Worm (Caenorhabditis elegans) whole organism, L1 larva: ENCODE measurements around the gene Y23B4A.1.

Source experiments
- C34B4.2 ChIP-seq: sonication (generic microtip); optimal IDR thresholded peaks from 2 replicates; lab custom pipeline; 2017; ENCODE audit warnings: mild to moderate bottlenecking, missing genetic modification characterization, missing compliant biosample characterization
- Y116A8C.19 ChIP-seq: sonication (generic microtip); optimal IDR thresholded peaks from 2 replicates; lab custom pipeline; 2016; ENCODE audit warnings: missing compliant biosample characterization, missing genetic modification characterization, borderline replicate concordance
- ama-1 ChIP-seq: fragments of 150-350 bp; optimal IDR thresholded peaks from 2 replicates; lab custom pipeline; 2014
- blmp-1 ChIP-seq: fragments of 150-350 bp; optimal IDR thresholded peaks from 2 replicates; lab custom pipeline; 2014; ENCODE audit warnings: missing biosample characterization, missing genetic modification characterization
- ceh-63 ChIP-seq: fragments of 200-800 bp; sonication (Bioruptor generic); optimal IDR thresholded peaks from 2 replicates; lab custom pipeline; 2018; ENCODE audit warnings: mild to moderate bottlenecking, missing genetic modification characterization, missing compliant biosample characterization
- ceh-8 ChIP-seq: fragments of 200-800 bp; sonication (Bioruptor generic); optimal IDR thresholded peaks from 2 replicates; lab custom pipeline; 2018; ENCODE audit warnings: mild to moderate bottlenecking, missing genetic modification characterization, moderate library complexity, missing compliant biosample characterization
- efl-1 ChIP-seq, 4 experiments: fragments of 150-350 bp; optimal IDR thresholded peaks in 3 of 4; peaks in 1 of 4; 1 replicate in 1 of 4; 2 replicates in 3 of 4; lab custom pipeline; 2014; ENCODE audit warnings: missing biosample characterization in 2 of 4, missing genetic modification characterization in 2 of 4, missing genetic modification reagents in 2 of 4
- efl-3 ChIP-seq: fragments of 200-800 bp; sonication (Bioruptor generic); optimal IDR thresholded peaks from 2 replicates; lab custom pipeline; 2018; ENCODE audit warnings: mild to moderate bottlenecking, missing genetic modification characterization, missing compliant biosample characterization
- egl-13 ChIP-seq: sonication (generic microtip); optimal IDR thresholded peaks from 2 replicates; lab custom pipeline; 2016; ENCODE audit warnings: missing genotype, missing genetic modification reagents, missing genetic modification characterization, missing compliant biosample characterization
- elt-2 ChIP-seq: sonication (generic microtip); optimal IDR thresholded peaks from 2 replicates; lab custom pipeline; 2016; ENCODE audit warnings: missing genetic modification characterization, mild to moderate bottlenecking, inconsistent platforms, missing compliant biosample characterization, missing genetic modification reagents
- elt-3 ChIP-seq, 6 experiments: fragments of 150-350 bp in 1 of 6; sonication (generic microtip); optimal IDR thresholded peaks; 2 replicates each; lab custom pipeline; 2017 to 2018; ENCODE audit warnings: missing biosample characterization in 6 of 6, missing genetic modification characterization in 6 of 6, inconsistent platforms in 1 of 6
- fkh-10 ChIP-seq: sonication (generic microtip); optimal IDR thresholded peaks from 2 replicates; lab custom pipeline; 2017; ENCODE audit warnings: missing biosample characterization, missing genetic modification reagents, missing genetic modification characterization
- hlh-17 ChIP-seq: fragments of 200-800 bp; sonication (Bioruptor generic); optimal IDR thresholded peaks from 2 replicates; lab custom pipeline; 2018; ENCODE audit warnings: missing genetic modification characterization, mild to moderate bottlenecking, missing compliant biosample characterization, moderate library complexity, borderline replicate concordance
- hpl-2 ChIP-seq: fragments of 150-350 bp; optimal IDR thresholded peaks from 2 replicates; lab custom pipeline; 2014; ENCODE audit warnings: missing biosample characterization, missing genetic modification reagents, missing genetic modification characterization
- irx-1 ChIP-seq: sonication (generic microtip); optimal IDR thresholded peaks from 2 replicates; lab custom pipeline; 2016; ENCODE audit warnings: missing genetic modification characterization, missing compliant biosample characterization
- isw-1 ChIP-seq: fragments of 200-800 bp; sonication (Bioruptor generic); IDR thresholded peaks from 2 replicates; pipeline ENCODE4 v1.3.6; 2022; ENCODE audit warnings: missing genetic modification characterization, missing compliant biosample characterization
- lin-13 ChIP-seq: fragments of 150-350 bp; optimal IDR thresholded peaks from 2 replicates; lab custom pipeline; 2014; ENCODE audit warnings: missing biosample characterization, missing genetic modification reagents, missing genetic modification characterization
- lin-14 ChIP-seq: fragments of 200-800 bp; sonication (Bioruptor generic); optimal IDR thresholded peaks from 2 replicates; lab custom pipeline; 2018; ENCODE audit warnings: mild to moderate bottlenecking, missing genetic modification characterization, moderate library complexity, missing compliant biosample characterization
- lin-15B ChIP-seq: fragments of 150-350 bp; sonication (generic microtip); optimal IDR thresholded peaks from 3 replicates; lab custom pipeline; 2014; ENCODE audit warnings: missing biosample characterization, missing genetic modification characterization
- mab-9 ChIP-seq: fragments of 200-800 bp; sonication (Bioruptor generic); IDR thresholded peaks from 2 replicates; pipeline ENCODE4 v1.3.6; 2022; ENCODE audit warnings: missing genetic modification reagents, missing genetic modification characterization, missing compliant biosample characterization
- nhr-20 ChIP-seq: sonication (generic microtip); optimal IDR thresholded peaks from 2 replicates; lab custom pipeline; 2016; ENCODE audit warnings: mild to moderate bottlenecking, missing genetic modification characterization, missing compliant biosample characterization
- nhr-47 ChIP-seq: sonication (generic microtip); optimal IDR thresholded peaks from 2 replicates; lab custom pipeline; 2016; ENCODE audit warnings: mild to moderate bottlenecking, missing genetic modification characterization, moderate library complexity, missing compliant biosample characterization
- nhr-76 ChIP-seq: sonication (generic microtip); optimal IDR thresholded peaks from 2 replicates; lab custom pipeline; 2017; ENCODE audit warnings: missing biosample characterization, missing genetic modification characterization
- nhr-90 ChIP-seq: sonication (generic microtip); optimal IDR thresholded peaks from 2 replicates; lab custom pipeline; 2016; ENCODE audit warnings: mild to moderate bottlenecking, missing genetic modification characterization, missing compliant biosample characterization; ENCODE audit not compliant: poor library complexity
- pax-3 ChIP-seq: fragments of 200-800 bp; sonication (Bioruptor generic); optimal IDR thresholded peaks from 2 replicates; lab custom pipeline; 2018; ENCODE audit warnings: mild to moderate bottlenecking, missing genetic modification characterization, moderate library complexity, missing compliant biosample characterization
- skn-1 ChIP-seq: fragments of 150-350 bp; optimal IDR thresholded peaks from 2 replicates; lab custom pipeline; 2014; ENCODE audit warnings: missing biosample characterization, missing genetic modification characterization
- tlp-1 ChIP-seq: fragments of 150-350 bp; optimal IDR thresholded peaks from 2 replicates; lab custom pipeline; 2014; ENCODE audit warnings: missing biosample characterization, missing genetic modification characterization
- unc-130 ChIP-seq: fragments of 150-350 bp; optimal IDR thresholded peaks from 2 replicates; lab custom pipeline; 2017; ENCODE audit warnings: missing biosample characterization, missing genetic modification characterization, inconsistent platforms
- unc-62 ChIP-seq: fragments of 150-350 bp; optimal IDR thresholded peaks from 2 replicates; lab custom pipeline; 2014; ENCODE audit warnings: missing biosample characterization, missing genetic modification reagents, missing genetic modification characterization
- unc-86 ChIP-seq: sonication (generic microtip); optimal IDR thresholded peaks from 2 replicates; lab custom pipeline; 2016; ENCODE audit warnings: missing genetic modification characterization, missing compliant biosample characterization
- vab-15 ChIP-seq: sonication (generic microtip); optimal IDR thresholded peaks from 2 replicates; lab custom pipeline; 2017; ENCODE audit warnings: missing genotype, mild to moderate bottlenecking, missing genetic modification characterization, missing compliant biosample characterization
- zag-1 ChIP-seq: fragments of 150-350 bp; optimal IDR thresholded peaks from 2 replicates; lab custom pipeline; 2014; ENCODE audit warnings: missing biosample characterization, missing genetic modification characterization
- zip-4 ChIP-seq: fragments of 200-800 bp; sonication (Bioruptor generic); optimal IDR thresholded peaks from 2 replicates; lab custom pipeline; 2018; ENCODE audit warnings: mild to moderate bottlenecking, missing genetic modification characterization, moderate library complexity, missing compliant biosample characterization
- ztf-11 ChIP-seq, 2 experiments: sonication (generic microtip); optimal IDR thresholded peaks; 2 replicates each; lab custom pipeline; 2016 to 2017; ENCODE audit warnings: missing genetic modification characterization in 2 of 2, missing biosample characterization in 1 of 2, missing compliant biosample characterization in 1 of 2

Y23B4A.1 gene

ce11 chrX:5917284-5917683 is at the start of gene Y23B4A.1:
Y23B4A.1 (minus strand) TSS chrX:5917384.
- TF ChIP-seq efl-3 (no peak), pax-3 (no peak), mab-9 (no peak), nhr-76 (tag; lab: Kevin White, UChicago) (no peak), Y116A8C.19 (no peak), nhr-47 (tag; lab: Kevin White, UChicago) (no peak), isw-1 (GFP tag; lab: Robert Waterston, UW) (no peak), hlh-17 (no peak), skn-1 (no peak), egl-13 (tag; lab: Kevin White, UChicago) (no peak), ceh-63 (GFP tag; lab: Kevin White, UChicago) (no peak), lin-13 (GFP tag; lab: Kevin White, UChicago) (no peak), lin-14 (GFP tag; lab: Kevin White, UChicago) (no peak), nhr-90 (tag; lab: Kevin White, UChicago) (no peak), fkh-10 (GFP tag; lab: Kevin White, UChicago) (no peak), ztf-11 (tag; optimal IDR thresholded peaks at IDR 0.05; lab: Kevin White, UChicago) (no peak), blmp-1 (tag; lab: Kevin White, UChicago) (no peak)

DNA sequence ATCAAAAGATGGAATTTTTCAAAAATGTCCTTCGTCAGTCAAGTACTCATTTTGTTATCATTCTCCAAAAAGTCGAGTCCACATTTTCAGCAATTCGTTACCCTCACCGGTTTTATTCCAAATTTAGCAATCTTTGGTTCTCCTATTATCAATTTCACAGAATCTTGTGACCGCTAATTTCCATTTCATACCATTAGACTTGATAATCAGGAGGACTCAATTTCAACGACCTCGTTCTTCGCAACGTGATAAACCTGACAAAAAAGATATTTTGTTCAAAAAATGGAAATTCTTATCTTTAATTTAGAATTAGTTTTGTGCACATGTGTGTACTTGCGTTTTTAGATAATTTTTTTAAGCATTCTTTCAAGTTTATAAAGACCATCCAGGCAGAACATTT is 45.4 kb upstream of the Y23B4A.1 start:
- TF ChIP-seq lin-14 (GFP tag; lab: Kevin White, UChicago): peak; percentile 5
- TF ChIP-seq nhr-20: peak; percentile 27
- no peak for TF ChIP-seq ama-1 (lab: Kevin White, UChicago)
- no peak for TF ChIP-seq efl-1 (optimal IDR thresholded peaks at IDR 0.05; lab: Kevin White, UChicago)
- peak in 1 of 2 experiments; percentile 58 for TF ChIP-seq efl-1 (GFP tag; optimal IDR thresholded peaks at IDR 0.05 in 1 of 2; lab: Kevin White, UChicago)
- TF ChIP-seq unc-130 (tag; lab: Kevin White, UChicago): no peak
- TF ChIP-seq nhr-90 (tag; lab: Kevin White, UChicago): peak; percentile 19
- peak; percentile 93 for TF ChIP-seq elt-2
- TF ChIP-seq, all 84 proteins: peak for 5

- TF ChIP-seq C34B4.2 (tag; lab: Kevin White, UChicago) (no peak), efl-1 (optimal IDR thresholded peaks at IDR 0.05; lab: Kevin White, UChicago) (no peak), efl-1 (GFP tag; optimal IDR thresholded peaks at IDR 0.05 in 1 of 2; lab: Kevin White, UChicago) (peak in 1 of 2 experiments; percentile 89), unc-86 (tag; lab: Kevin White, UChicago) (no peak)
Measured at ce11 chrX:5960872-5961271, 43.7 kb upstream of the Y23B4A.1 start.

ce11 chrX:5958815-5959214 is 41.6 kb upstream of the Y23B4A.1 start, which contains the start of gene R07E4.1:
R07E4.1 (plus strand) TSS chrX:5959115.
- TF ChIP-seq ceh-8 (GFP tag; lab: Kevin White, UChicago) (no peak), hpl-2 (GFP tag; lab: Kevin White, UChicago) (no peak), lin-14 (GFP tag; lab: Kevin White, UChicago) (peak; percentile 4)

DNA sequence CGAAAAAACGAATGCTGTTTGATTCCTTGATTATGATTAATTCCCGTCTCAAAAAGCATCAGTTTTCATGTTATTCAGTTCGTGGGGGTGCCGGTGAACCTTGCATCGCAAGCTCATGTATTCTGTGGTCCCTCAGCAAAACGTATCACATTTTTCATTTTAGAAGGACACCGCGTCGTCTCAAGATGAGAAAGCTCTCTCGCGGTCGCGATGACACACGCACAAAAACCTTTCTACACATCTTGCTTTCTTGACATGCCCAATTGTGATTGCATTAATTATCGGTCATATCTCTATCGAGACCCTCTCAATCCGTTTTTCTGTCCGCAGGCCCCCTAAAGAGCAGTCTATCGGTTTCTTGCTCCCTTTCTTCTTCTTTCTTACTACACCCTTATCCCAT is 38.9 kb upstream of the Y23B4A.1 start:
- no peak for TF ChIP-seq vab-15 (tag; lab: Kevin White, UChicago)
- no peak for TF ChIP-seq tlp-1 (tag; lab: Kevin White, UChicago)
- TF ChIP-seq lin-15B (tag; lab: Kevin White, UChicago): no peak
- no peak for TF ChIP-seq unc-62
- no peak for TF ChIP-seq elt-3 (tag; optimal IDR thresholded peaks at IDR 0.05; lab: Kevin White, UChicago)
- TF ChIP-seq irx-1 (tag; lab: Kevin White, UChicago): no peak
- no peak for TF ChIP-seq hpl-2 (GFP tag; lab: Kevin White, UChicago)
- no peak for TF ChIP-seq zip-4 (GFP tag; lab: Kevin White, UChicago)
- no peak for TF ChIP-seq zag-1 (tag; lab: Kevin White, UChicago)
- TF ChIP-seq unc-130 (tag; lab: Kevin White, UChicago): no peak
- no peak for TF ChIP-seq mab-9
- TF ChIP-seq lin-13 (GFP tag; lab: Kevin White, UChicago): no peak
